Worm (Caenorhabditis elegans): ENCODE data around the gene asb-2.

- TF ChIP-seq egl-27 (tag; optimal IDR thresholded peaks at IDR 0.05) (no peak), aly-2 (tag; optimal IDR thresholded peaks at IDR 0.05) (no peak), lin-15B (tag; optimal IDR thresholded peaks at IDR 0.05) (no peak)
Observed at ce11 chrX:4448283-4448682, 21.3 kb upstream of the asb-2 start, which contains the start of gene mltn-13.

All from whole organism, L1 larva.